Worm (Caenorhabditis elegans) whole organism, midembryonic: ENCODE results near the gene srj-20.
"Not testable (repeated sequence)": the region's sequence is repeated elsewhere in the genome, so short reads cannot be mapped to it uniquely, and the experiment has no call there.

Experiments used
- T22C8.4 ChIP-seq: fragments of 200-800 bp; sonication (Bioruptor generic); IDR thresholded peaks from 2 replicates; pipeline ENCODE4 v1.3.6; 2022; ENCODE audit warnings: missing genetic modification characterization, missing compliant biosample characterization
- cog-1 ChIP-seq: sonication (generic microtip); optimal IDR thresholded peaks from 2 replicates; lab custom pipeline; 2016; ENCODE audit warnings: missing genetic modification characterization, missing compliant biosample characterization
- flt-1 ChIP-seq: fragments of 200-800 bp; sonication (Bioruptor generic); IDR thresholded peaks from 2 replicates; pipeline ENCODE4 v1.3.6; 2022; ENCODE audit warnings: missing genetic modification characterization, missing compliant biosample characterization
- med-1 ChIP-seq: sonication (generic microtip); optimal IDR thresholded peaks from 2 replicates; lab custom pipeline; 2017; ENCODE audit warnings: missing genetic modification characterization, mild to moderate bottlenecking, missing compliant biosample characterization, antibody characterized with exemption, missing genetic modification reagents; ENCODE audit not compliant: insufficient read depth
- ref-1 ChIP-seq: fragments of 200-800 bp; sonication (Bioruptor generic); conservative IDR thresholded peaks from 2 replicates; pipeline ENCODE4 v1.3.6; 2022; ENCODE audit warnings: missing genetic modification reagents, missing genetic modification characterization, missing compliant biosample characterization
- tab-1 ChIP-seq: fragments of 200-800 bp; sonication (Bioruptor generic); IDR thresholded peaks from 2 replicates; pipeline ENCODE4 v1.3.6; 2022; ENCODE audit warnings: missing genetic modification characterization, missing compliant biosample characterization

The srj-20 gene

ce11 chrV:2561390-2561789, 11.6 kb downstream of the srj-20 start, which contains the start of gene gst-10:
TSS of gene gst-10 (plus strand) at chrV:2561690.
- not testable (repeated sequence) for TF ChIP-seq cog-1 (tag; lab: Kevin White, UChicago); flt-1 (GFP tag; lab: Robert Waterston, UW); ref-1

- TF ChIP-seq tab-1 (GFP tag; lab: Robert Waterston, UW); T22C8.4 (GFP tag; lab: Robert Waterston, UW); med-1 (GFP tag; lab: Kevin White, UChicago): not testable (repeated sequence)
Observed at ce11 chrV:2536309-2536708, 36.7 kb downstream of the srj-20 start, which contains the start of gene Y45G12C.10. TSS of gene Y45G12C.10 (minus strand) at chrV:2536409.
